Worm (Caenorhabditis elegans) whole organism, L4/young adult: ENCODE results near the gene F44E7.9.

ENCODE experiments used
- dao-5 ChIP-seq: sonication (generic microtip); optimal IDR thresholded peaks from 2 replicates; lab custom pipeline; 2016; ENCODE audit warnings: missing genotype, missing genetic modification characterization, moderate library complexity, missing compliant biosample characterization
- him-1 ChIP-seq: sonication (generic microtip); optimal IDR thresholded peaks from 2 replicates; lab custom pipeline; 2016; ENCODE audit warnings: missing genotype, missing genetic modification reagents, missing genetic modification characterization, missing compliant biosample characterization

DNA sequence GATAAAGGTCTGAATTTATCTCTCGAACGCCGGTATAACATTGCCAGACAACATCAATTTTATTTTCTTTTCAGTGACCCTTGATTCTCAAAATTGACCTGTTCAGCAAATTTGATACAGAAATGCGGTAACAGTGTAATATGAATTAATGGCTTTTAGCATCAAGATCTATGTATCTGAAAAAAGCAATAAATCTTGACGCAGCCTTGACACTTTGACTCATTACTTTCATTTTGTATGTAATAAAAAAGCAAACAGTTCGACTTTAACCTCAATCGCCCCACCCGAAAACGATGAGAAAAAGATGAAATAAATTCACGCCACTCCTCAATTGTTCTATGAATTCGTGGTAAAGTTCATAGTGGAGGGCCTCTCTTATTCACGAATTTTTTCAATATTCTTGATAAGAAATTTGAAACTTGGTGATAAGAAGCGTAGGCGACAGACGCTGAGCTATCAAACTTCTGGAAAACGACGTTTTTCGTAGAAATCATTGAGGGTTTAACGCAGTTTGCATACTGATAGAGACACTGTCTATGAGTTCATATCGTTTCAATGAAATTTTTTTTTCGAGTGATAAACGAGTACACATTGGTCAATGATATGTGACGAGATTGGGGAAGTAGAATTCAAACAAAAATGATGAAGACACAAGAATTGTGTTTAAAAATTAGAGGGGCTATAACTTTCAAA, 30.6 kb downstream of the F44E7.9 start:
- TF ChIP-seq dao-5 (tag; lab: Kevin White, UChicago) = no peak
- no peak for TF ChIP-seq him-1 (tag; lab: Kevin White, UChicago)
